Worm (Caenorhabditis elegans) whole organism, late embryonic: ENCODE measurements around the gene sru-24.

Experiments
- ceh-2 ChIP-seq: sonication (generic microtip); optimal IDR thresholded peaks from 2 replicates; lab custom pipeline; 2016; ENCODE audit warnings: missing genotype, missing genetic modification characterization, missing compliant biosample characterization
- elt-2 ChIP-seq: sonication (generic microtip); optimal IDR thresholded peaks from 2 replicates; lab custom pipeline; 2016; ENCODE audit warnings: missing genetic modification reagents, missing genetic modification characterization, missing compliant biosample characterization
- nhr-11 ChIP-seq: fragments of 150-350 bp; optimal IDR thresholded peaks from 2 replicates; lab custom pipeline; 2014; ENCODE audit warnings: missing biosample characterization, missing genetic modification characterization

- TF ChIP-seq nhr-11 (tag; lab: Kevin White, UChicago) (no peak), elt-2 (tag; lab: Kevin White, UChicago) (no peak), ceh-2 (tag; lab: Kevin White, UChicago) (no peak)
These were observed 36.4 kb downstream of the sru-24 start, which contains the start of gene F48G7.10 for ce11 chrV:634855-635254.
